Worm (Caenorhabditis elegans) whole organism, L4 larva: ENCODE results near the gene rps-22.
A peak's percentile ranks its signal among the peaks of the same experiment; 100 is the strongest.

Experiments
- F49E8.2 ChIP-seq: sonication (generic microtip); optimal IDR thresholded peaks from 2 replicates; lab custom pipeline; 2016; ENCODE audit warnings: missing compliant biosample characterization, mild to moderate bottlenecking, missing genetic modification characterization, borderline replicate concordance
- ZK546.5 ChIP-seq, 2 experiments: sonication (generic microtip); optimal IDR thresholded peaks; 2 replicates each; lab custom pipeline; 2017; ENCODE audit warnings: missing biosample characterization in 2 of 2, missing genetic modification characterization in 2 of 2
- egl-27 ChIP-seq: sonication (generic microtip); optimal IDR thresholded peaks from 3 replicates; lab custom pipeline; 2017; ENCODE audit warnings: missing biosample characterization, missing genetic modification reagents, missing genetic modification characterization
- fos-1 ChIP-seq: fragments of 150-350 bp; optimal IDR thresholded peaks from 2 replicates; lab custom pipeline; 2014; ENCODE audit warnings: missing biosample characterization, missing genetic modification characterization
- lin-38 ChIP-seq: fragments of 200-800 bp; sonication (Bioruptor generic); IDR thresholded peaks from 2 replicates; pipeline ENCODE4 v1.3.6; 2022; ENCODE audit warnings: missing genetic modification reagents, missing genetic modification characterization, missing compliant biosample characterization
- madf-9 ChIP-seq: fragments of 200-800 bp; sonication (Bioruptor generic); conservative IDR thresholded peaks from 2 replicates; pipeline ENCODE4 v1.3.6; 2022; ENCODE audit warnings: missing genetic modification reagents, missing genetic modification characterization, missing compliant biosample characterization
- mes-2 ChIP-seq: sonication (generic microtip); optimal IDR thresholded peaks from 2 replicates; lab custom pipeline; 2016; ENCODE audit warnings: missing genotype, mild to moderate bottlenecking, missing genetic modification characterization, missing compliant biosample characterization; ENCODE audit not compliant: poor library complexity, severe bottlenecking
- nhr-11 ChIP-seq: fragments of 150-350 bp; optimal IDR thresholded peaks from 2 replicates; lab custom pipeline; 2014; ENCODE audit warnings: missing biosample characterization, missing genetic modification characterization
- nhr-237 ChIP-seq: sonication (generic microtip); optimal IDR thresholded peaks from 2 replicates; lab custom pipeline; 2017; ENCODE audit warnings: missing biosample characterization, missing genetic modification characterization
- pqm-1 ChIP-seq: sonication (generic microtip); optimal IDR thresholded peaks from 2 replicates; lab custom pipeline; 2017; ENCODE audit warnings: missing biosample characterization, missing genetic modification characterization
- unc-62 ChIP-seq, 3 experiments: fragments of 150-350 bp in 1 of 3; sonication (generic microtip); optimal IDR thresholded peaks in 2 of 3; peaks in 1 of 3; 1 replicate in 1 of 3; 2 replicates in 2 of 3; lab custom pipeline; 2014 to 2017; ENCODE audit warnings: missing biosample characterization in 3 of 3, missing genetic modification characterization in 3 of 3, missing genetic modification reagents in 3 of 3, missing genotype in 1 of 3
- zip-2 ChIP-seq: fragments of 150-350 bp; optimal IDR thresholded peaks from 2 replicates; lab custom pipeline; 2014; ENCODE audit warnings: missing biosample characterization, missing genetic modification characterization

DNA sequence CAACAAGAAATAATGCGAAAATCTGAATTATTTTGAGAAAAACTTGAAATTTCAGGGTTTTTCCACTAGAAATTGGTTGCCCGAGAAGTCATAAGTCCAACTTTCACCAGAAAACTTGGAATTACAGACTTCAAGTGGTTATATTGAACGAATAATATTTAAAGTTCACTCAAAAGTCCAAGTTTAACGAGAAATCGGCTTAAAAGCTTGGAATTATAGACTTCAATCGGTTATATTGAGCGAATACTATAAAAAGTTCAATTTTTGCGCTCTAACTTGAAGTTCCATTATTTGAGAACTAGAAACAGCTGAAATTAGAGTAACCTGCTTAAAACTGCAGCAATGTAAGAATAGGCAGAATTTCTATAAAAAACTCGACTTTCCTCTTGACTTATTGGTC, 28.3 kb upstream of the rps-22 start:
- TF ChIP-seq pqm-1 (no peak), ZK546.5 (tag; optimal IDR thresholded peaks at IDR 0.05; lab: Kevin White, UChicago) (no peak), mes-2 (tag; lab: Kevin White, UChicago) (no peak), zip-2 (tag; lab: Kevin White, UChicago) (no peak), nhr-237 (tag; lab: Kevin White, UChicago) (no peak), unc-62 (GFP tag; optimal IDR thresholded peaks at IDR 0.05 in 1 of 2; lab: Kevin White, UChicago) (peak in 1 of 2 experiments; percentile 93), unc-62 (tag; optimal IDR thresholded peaks at IDR 0.05; lab: Kevin White, UChicago) (no peak), nhr-11 (tag; lab: Kevin White, UChicago) (no peak), egl-27 (tag; lab: Kevin White, UChicago) (no peak), F49E8.2 (tag; lab: Kevin White, UChicago) (no peak), madf-9 (no peak), fos-1 (tag; lab: Kevin White, UChicago) (no peak), lin-38 (GFP tag; lab: Robert Waterston, UW) (no peak)
